Worm (Caenorhabditis elegans): ENCODE results near the gene K06G5.3.

The K06G5.3 gene

ce11 chrX:14169569-14170031, 53.5 kb downstream of the K06G5.3 start, which contains the start of gene sym-4 (continued):
- TF ChIP-seq mxl-2 (GFP tag; conservative IDR thresholded peaks at IDR 0.05) (no peak), F37D6.2 (tag; optimal IDR thresholded peaks at IDR 0.05) (peak; percentile 41), lin-15B (tag; optimal IDR thresholded peaks at IDR 0.05) (no peak), vab-7 (GFP tag; IDR thresholded peaks at IDR 0.05) (peak; percentile 40; the same call in 1 of the 2 replicates), F44E2.7 (GFP tag; IDR thresholded peaks at IDR 0.05) (no peak), hif-1 (tag; optimal IDR thresholded peaks at IDR 0.05) (peak in 1 of 2 experiments; percentile 74), lsy-2 (tag; optimal IDR thresholded peaks at IDR 0.05) (peak; percentile 76 to 91), Y48G9A.11 (GFP tag; IDR thresholded peaks at IDR 0.05) (no peak), hlh-30 (tag; optimal IDR thresholded peaks at IDR 0.05; ENCODE audit: insufficient read depth) (peak; percentile 94), Y5F2A.4 (GFP tag; optimal IDR thresholded peaks at IDR 0.05) (no peak), ceh-20 (GFP tag; IDR thresholded peaks at IDR 0.05) (peak; percentile 90), F26F4.8 (GFP tag; conservative IDR thresholded peaks at IDR 0.05) (no peak), duxl-1 (tag; optimal IDR thresholded peaks at IDR 0.05; ENCODE audit: poor library complexity) (peak; percentile 44), sdz-12 (GFP tag; optimal IDR thresholded peaks at IDR 0.05) (no peak), tra-1 (GFP tag; IDR thresholded peaks at IDR 0.05) (peak; percentile 80), ceh-62 (tag; optimal IDR thresholded peaks at IDR 0.05) (no peak), lin-39 (tag; optimal IDR thresholded peaks at IDR 0.05) (no peak), rbr-2 (tag; optimal IDR thresholded peaks at IDR 0.05) (peak; percentile 89), nhr-111 (GFP tag; optimal IDR thresholded peaks at IDR 0.05) (no peak), nhr-237 (tag; optimal IDR thresholded peaks at IDR 0.05) (peak; percentile 32), zag-1 (tag; optimal IDR thresholded peaks at IDR 0.05) (no peak), php-3 (GFP tag; IDR thresholded peaks at IDR 0.05) (peak; percentile 49; the same call in 1 of the 2 replicates)

Data from whole organism, L4 larva.